Fruit fly (Drosophila melanogaster): ENCODE results near the gene CG17732.

Gene CG17732

dm6 chr3L:19952690-19953089, 28.8 kb upstream of the CG17732 start, which contains the start of gene CG33710:
Gene CG33710, minus strand, starts transcription at chr3L:19952790.
- TF ChIP-seq Vsx2 (GFP tag; optimal IDR thresholded peaks at IDR 0.05; ENCODE audit: partially characterized antibody) (no peak), Rel (GFP tag; optimal IDR thresholded peaks at IDR 0.05) (no peak), Rel (tag; optimal IDR thresholded peaks at IDR 0.05) (no peak), pan (optimal IDR thresholded peaks at IDR 0.05) (no peak), brk (GFP tag; optimal IDR thresholded peaks at IDR 0.05) (no peak), h (GFP tag; optimal IDR thresholded peaks at IDR 0.05) (no peak), Myc (optimal IDR thresholded peaks at IDR 0.05) (no peak)

dm6 chr3L:19953612-19954011, 27.9 kb upstream of the CG17732 start, which contains the start of gene CG42655:
Gene CG42655, minus strand, starts transcription at chr3L:19953712.
- TF ChIP-seq dsf (GFP tag; optimal IDR thresholded peaks at IDR 0.05; ENCODE audit: borderline replicate concordance) (no peak), CG9705 (GFP tag; optimal IDR thresholded peaks at IDR 0.05) (no peak), Myc (optimal IDR thresholded peaks at IDR 0.05) (no peak), h (GFP tag; optimal IDR thresholded peaks at IDR 0.05) (no peak), CrebA (GFP tag; optimal IDR thresholded peaks at IDR 0.05; ENCODE audit: borderline replicate concordance) (no peak), fru (GFP tag; optimal IDR thresholded peaks at IDR 0.05) (no peak), OdsH (GFP tag; optimal IDR thresholded peaks at IDR 0.05) (no peak), pan (optimal IDR thresholded peaks at IDR 0.05) (no peak), dmrt93B (GFP tag; optimal IDR thresholded peaks at IDR 0.05) (no peak), foxo (GFP tag; optimal IDR thresholded peaks at IDR 0.05) (no peak), tai (GFP tag; optimal IDR thresholded peaks at IDR 0.05) (no peak), Mio (GFP tag; optimal IDR thresholded peaks at IDR 0.05) (no peak), psq (GFP tag; optimal IDR thresholded peaks at IDR 0.05) (no peak), ey (GFP tag; optimal IDR thresholded peaks at IDR 0.05) (no peak), sv (GFP tag; optimal IDR thresholded peaks at IDR 0.05) (no peak), Sp1 (GFP tag; optimal IDR thresholded peaks at IDR 0.05) (no peak), HLH106 (tag; optimal IDR thresholded peaks at IDR 0.05) (no peak)

- TF ChIP-seq Sp1 (GFP tag; optimal IDR thresholded peaks at IDR 0.05) (no peak), sv (GFP tag; optimal IDR thresholded peaks at IDR 0.05) (no peak), CrebA (GFP tag; optimal IDR thresholded peaks at IDR 0.05; ENCODE audit: borderline replicate concordance) (no peak), Dif (GFP tag; optimal IDR thresholded peaks at IDR 0.05; ENCODE audit: partially characterized antibody) (no peak), GATAd (GFP tag; optimal IDR thresholded peaks at IDR 0.05) (no peak), tai (GFP tag; optimal IDR thresholded peaks at IDR 0.05) (no peak), rgr (GFP tag; optimal IDR thresholded peaks at IDR 0.05) (no peak), Hnf4 (GFP tag; optimal IDR thresholded peaks at IDR 0.05) (no peak), usp (GFP tag; optimal IDR thresholded peaks at IDR 0.05) (no peak)
These were observed 27.1 kb upstream of the CG17732 start, which contains the start of gene CG42654 for dm6 chr3L:19954426-19954825. Gene CG42654, minus strand, starts transcription at chr3L:19954526.

- TF ChIP-seq woc (GFP tag; optimal IDR thresholded peaks at IDR 0.05) (no peak), sage (GFP tag; optimal IDR thresholded peaks at IDR 0.05) (no peak), tai (GFP tag; optimal IDR thresholded peaks at IDR 0.05) (no peak), brk (GFP tag; optimal IDR thresholded peaks at IDR 0.05) (no peak), lola (GFP tag; optimal IDR thresholded peaks at IDR 0.05) (no peak), Jra (GFP tag; optimal IDR thresholded peaks at IDR 0.05) (no peak), br (GFP tag; optimal IDR thresholded peaks at IDR 0.05) (no peak), dl (GFP tag; optimal IDR thresholded peaks at IDR 0.05; ENCODE audit: insufficient read depth in 1 of 2, partially characterized antibody in 2 of 2) (no peak), Hr83 (GFP tag; optimal IDR thresholded peaks at IDR 0.05; ENCODE audit: poor library complexity, severe bottlenecking) (no peak), N (GFP tag; optimal IDR thresholded peaks at IDR 0.05) (no peak), Hr78 (GFP tag; optimal IDR thresholded peaks at IDR 0.05) (no peak), GATAd (GFP tag; optimal IDR thresholded peaks at IDR 0.05) (no peak), foxo (GFP tag; optimal IDR thresholded peaks at IDR 0.05) (no peak), rgr (GFP tag; optimal IDR thresholded peaks at IDR 0.05) (no peak), ey (GFP tag; optimal IDR thresholded peaks at IDR 0.05) (no peak), pan (optimal IDR thresholded peaks at IDR 0.05) (no peak)
These were observed 25.8 kb upstream of the CG17732 start, which contains the start of gene CG42263 for dm6 chr3L:19955699-19956098. Gene CG42263, minus strand, starts transcription at chr3L:19955799.
